Fruit fly (Drosophila melanogaster) whole organism, embryonic: ENCODE results near the gene CG5160.

Experiments
- CG10267 ChIP-seq: fragments of 200-800 bp; sonication (Bioruptor generic); optimal IDR thresholded peaks from 2 replicates; lab custom pipeline; 2018; ENCODE audit warnings: missing biosample characterization, mild to moderate bottlenecking, missing genetic modification characterization, moderate library complexity
- CG10274 ChIP-seq: fragments of 200-800 bp; sonication (Bioruptor generic); optimal IDR thresholded peaks from 3 replicates; lab custom pipeline; 2017; ENCODE audit warnings: missing biosample characterization, mild to moderate bottlenecking, missing genetic modification characterization
- CG10431 ChIP-seq: fragments of 200-800 bp; sonication (Bioruptor generic); optimal IDR thresholded peaks from 3 replicates; lab custom pipeline; 2018; ENCODE audit warnings: missing biosample characterization, mild to moderate bottlenecking, missing genetic modification characterization
- CG11398 ChIP-seq: fragments of 200-800 bp; sonication (Bioruptor generic); optimal IDR thresholded peaks from 2 replicates; lab custom pipeline; 2016; ENCODE audit warnings: missing biosample characterization, missing genetic modification characterization
- CG12744 ChIP-seq: fragments of 200-800 bp; sonication (Bioruptor generic); optimal IDR thresholded peaks from 2 replicates; lab custom pipeline; 2016; ENCODE audit warnings: missing biosample characterization, missing genetic modification characterization
- CG13123 ChIP-seq: fragments of 200-800 bp; sonication (Bioruptor generic); optimal IDR thresholded peaks from 2 replicates; lab custom pipeline; 2016; ENCODE audit warnings: missing biosample characterization, missing genetic modification characterization
- CG14441 ChIP-seq: fragments of 200-800 bp; sonication (Bioruptor generic); IDR thresholded peaks from 2 replicates; pipeline ENCODE4 v1.3.6; 2022; ENCODE audit warnings: missing biosample characterization, missing genetic modification characterization
- CG15269 ChIP-seq: fragments of 200-800 bp; sonication (Bioruptor generic); optimal IDR thresholded peaks from 2 replicates; lab custom pipeline; 2018; ENCODE audit warnings: missing biosample characterization, mild to moderate bottlenecking, missing genetic modification characterization, moderate library complexity
- CG17186 ChIP-seq: fragments of 200-800 bp; sonication (Bioruptor generic); optimal IDR thresholded peaks from 3 replicates; lab custom pipeline; 2017; ENCODE audit warnings: missing biosample characterization, missing genetic modification reagents, missing genetic modification characterization
- CG17359 ChIP-seq: fragments of 200-800 bp; sonication (Bioruptor generic); optimal IDR thresholded peaks from 3 replicates; lab custom pipeline; 2018; ENCODE audit warnings: missing biosample characterization, mild to moderate bottlenecking, missing genetic modification characterization, moderate library complexity
- CG17912 ChIP-seq: fragments of 200-800 bp; sonication (Bioruptor generic); optimal IDR thresholded peaks from 2 replicates; lab custom pipeline; 2018; ENCODE audit warnings: missing biosample characterization, mild to moderate bottlenecking, missing genetic modification characterization
- CG3065 ChIP-seq: fragments of 200-800 bp; sonication (Bioruptor generic); optimal IDR thresholded peaks from 2 replicates; lab custom pipeline; 2016; ENCODE audit warnings: missing biosample characterization, missing genetic modification characterization
- CG3281 ChIP-seq: fragments of 200-800 bp; sonication (Bioruptor generic); optimal IDR thresholded peaks from 3 replicates; lab custom pipeline; 2017; ENCODE audit warnings: missing biosample characterization, mild to moderate bottlenecking, missing genetic modification characterization
- CG7839 ChIP-seq: fragments of 200-800 bp; sonication (Bioruptor generic); optimal IDR thresholded peaks from 3 replicates; lab custom pipeline; 2018; ENCODE audit warnings: missing biosample characterization, mild to moderate bottlenecking, missing genetic modification characterization, moderate library complexity
- CG8359 ChIP-seq: fragments of 200-800 bp; sonication (Bioruptor generic); optimal IDR thresholded peaks from 2 replicates; lab custom pipeline; 2017; ENCODE audit warnings: missing biosample characterization, mild to moderate bottlenecking, missing genetic modification characterization, borderline replicate concordance
- CG8924 ChIP-seq: fragments of 200-800 bp; optimal IDR thresholded peaks from 3 replicates; lab custom pipeline; 2019; ENCODE audit warnings: missing biosample characterization, mild to moderate bottlenecking, missing genetic modification characterization, moderate library complexity
- CG9797 ChIP-seq: fragments of 200-800 bp; sonication (Bioruptor generic); optimal IDR thresholded peaks from 3 replicates; lab custom pipeline; 2018; ENCODE audit warnings: missing biosample characterization, mild to moderate bottlenecking, missing genetic modification characterization
- Camta ChIP-seq: fragments of 200-800 bp; sonication (Bioruptor generic); optimal IDR thresholded peaks from 2 replicates; lab custom pipeline; 2016; ENCODE audit warnings: missing biosample characterization, missing genetic modification characterization
- D19A ChIP-seq: fragments of 200-800 bp; optimal IDR thresholded peaks from 3 replicates; lab custom pipeline; 2019; ENCODE audit warnings: missing biosample characterization, mild to moderate bottlenecking, missing genetic modification characterization, moderate library complexity
- D19B ChIP-seq: fragments of 200-800 bp; sonication (Bioruptor generic); optimal IDR thresholded peaks from 2 replicates; lab custom pipeline; 2017; ENCODE audit warnings: missing biosample characterization, mild to moderate bottlenecking, missing genetic modification characterization
- Dbx ChIP-seq: fragments of 200-800 bp; sonication (Bioruptor generic); IDR thresholded peaks from 3 replicates; pipeline ENCODE4 v1.3.6; 2022; ENCODE audit warnings: missing biosample characterization, missing genetic modification characterization
- Eip74EF ChIP-seq, 2 experiments: fragments of 200-800 bp in 1 of 2; fragments of >200 bp in 1 of 2; sonication (Bioruptor generic) in 1 of 2; optimal IDR thresholded peaks; 2 replicates each; lab custom pipeline; 2017 to 2019; ENCODE audit warnings: missing biosample characterization in 2 of 2, missing genetic modification characterization in 2 of 2, mild to moderate bottlenecking in 1 of 2, moderate library complexity in 1 of 2
- Gsc ChIP-seq: fragments of 200-800 bp; sonication (Bioruptor generic); IDR thresholded peaks from 2 replicates; pipeline ENCODE4 v1.3.6; 2022; ENCODE audit warnings: missing biosample characterization, missing genetic modification characterization
- HmgD ChIP-seq: fragments of 200-800 bp; sonication (Bioruptor generic); optimal IDR thresholded peaks from 3 replicates; lab custom pipeline; 2016; ENCODE audit warnings: missing biosample characterization, missing genetic modification characterization
- HmgZ ChIP-seq: fragments of 200-800 bp; sonication (Bioruptor generic); optimal IDR thresholded peaks from 2 replicates; lab custom pipeline; 2018; ENCODE audit warnings: missing biosample characterization, mild to moderate bottlenecking, missing genetic modification characterization
- Hr3 ChIP-seq: fragments of 200-800 bp; sonication (Bioruptor generic); optimal IDR thresholded peaks from 3 replicates; lab custom pipeline; 2016; ENCODE audit warnings: missing biosample characterization, missing genetic modification characterization
- Hr39 ChIP-seq: fragments of >200 bp; optimal IDR thresholded peaks from 2 replicates; lab custom pipeline; 2017
- Kr ChIP-seq: fragments of 200-800 bp; sonication (Bioruptor generic); optimal IDR thresholded peaks from 2 replicates; lab custom pipeline; 2017; ENCODE audit warnings: missing biosample characterization, mild to moderate bottlenecking, missing genetic modification characterization
- NfI ChIP-seq: fragments of 200-800 bp; sonication (Bioruptor generic); optimal IDR thresholded peaks from 3 replicates; lab custom pipeline; 2018; ENCODE audit warnings: missing biosample characterization, mild to moderate bottlenecking, missing genetic modification characterization, moderate library complexity
- PHDP ChIP-seq: fragments of 200-800 bp; sonication (Bioruptor generic); optimal IDR thresholded peaks from 3 replicates; lab custom pipeline; 2018; ENCODE audit warnings: missing biosample characterization, mild to moderate bottlenecking, missing genetic modification characterization, moderate library complexity
- Ravus ChIP-seq: fragments of 200-800 bp; sonication (Bioruptor generic); IDR thresholded peaks from 2 replicates; pipeline ENCODE4 v1.3.6; 2022; ENCODE audit warnings: missing biosample characterization, missing genetic modification characterization
- Taf1 ChIP-seq: fragments of 200-800 bp; sonication (Bioruptor generic); IDR thresholded peaks from 2 replicates; pipeline ENCODE4 v1.3.6; 2022; ENCODE audit warnings: missing biosample characterization, missing genetic modification characterization
- Xrp1 ChIP-seq: fragments of 200-800 bp; sonication (Bioruptor generic); IDR thresholded peaks from 2 replicates; pipeline ENCODE4 v1.3.6; 2022; ENCODE audit warnings: missing biosample characterization, missing genetic modification characterization
- ac ChIP-seq: fragments of 200-800 bp; sonication (Bioruptor generic); optimal IDR thresholded peaks from 3 replicates; lab custom pipeline; 2017; ENCODE audit warnings: missing biosample characterization, mild to moderate bottlenecking, missing genetic modification characterization
- ara ChIP-seq: fragments of 200-800 bp; sonication (Bioruptor generic); IDR thresholded peaks from 2 replicates; pipeline ENCODE4 v1.3.6; 2022; ENCODE audit warnings: missing biosample characterization, missing genetic modification characterization
- az2 ChIP-seq: fragments of 200-800 bp; sonication (Bioruptor generic); optimal IDR thresholded peaks from 3 replicates; lab custom pipeline; 2016; ENCODE audit warnings: missing biosample characterization, missing genetic modification characterization
- dimm ChIP-seq: fragments of 200-800 bp; sonication (Bioruptor generic); IDR thresholded peaks from 2 replicates; pipeline ENCODE4 v1.3.6; 2022; ENCODE audit warnings: missing biosample characterization, missing genetic modification characterization
- fru ChIP-seq: fragments of >200 bp; optimal IDR thresholded peaks from 2 replicates; lab custom pipeline; 2017
- ftz-f1 ChIP-seq: fragments of 200-800 bp; sonication (Bioruptor generic); optimal IDR thresholded peaks from 2 replicates; lab custom pipeline; 2016; ENCODE audit warnings: missing biosample characterization, missing genetic modification characterization
- gsb-n ChIP-seq: fragments of 200-800 bp; sonication (Bioruptor generic); optimal IDR thresholded peaks from 3 replicates; lab custom pipeline; 2018; ENCODE audit warnings: missing biosample characterization, mild to moderate bottlenecking, missing genetic modification characterization
- ham ChIP-seq: fragments of 200-800 bp; sonication (Bioruptor generic); IDR thresholded peaks from 2 replicates; pipeline ENCODE4 v1.3.6; 2022; ENCODE audit warnings: missing biosample characterization, missing genetic modification characterization
- inv ChIP-seq: fragments of 200-800 bp; sonication (Bioruptor generic); IDR thresholded peaks from 2 replicates; pipeline ENCODE4 v1.3.6; 2022; ENCODE audit warnings: missing biosample characterization, missing genetic modification characterization; ENCODE audit not compliant: partially characterized antibody
- kni ChIP-seq: fragments of 200-800 bp; sonication (Bioruptor generic); optimal IDR thresholded peaks from 3 replicates; lab custom pipeline; 2017; ENCODE audit warnings: mild to moderate bottlenecking, missing biosample characterization, missing genetic modification reagents, missing genetic modification characterization
- oc ChIP-seq: fragments of 200-800 bp; sonication (Bioruptor generic); optimal IDR thresholded peaks from 2 replicates; lab custom pipeline; 2018; ENCODE audit warnings: missing biosample characterization, mild to moderate bottlenecking, missing genetic modification characterization, moderate library complexity
- pnt ChIP-seq: fragments of 200-800 bp; sonication (Bioruptor generic); optimal IDR thresholded peaks from 3 replicates; lab custom pipeline; 2016; ENCODE audit warnings: missing biosample characterization, missing genetic modification characterization
- ranshi ChIP-seq: fragments of 200-800 bp; sonication (Bioruptor generic); IDR thresholded peaks from 2 replicates; pipeline ENCODE4 v1.3.6; 2022; ENCODE audit warnings: missing biosample characterization, missing genetic modification characterization
- sens ChIP-seq: fragments of 200-800 bp; sonication (Bioruptor generic); peaks from one replicate; lab custom pipeline; 2016; ENCODE audit warnings: missing biosample characterization, missing genetic modification characterization
- sisA ChIP-seq: fragments of 200-800 bp; sonication (Bioruptor generic); IDR thresholded peaks from 2 replicates; pipeline ENCODE4 v1.3.6; 2022; ENCODE audit warnings: missing biosample characterization, missing genetic modification characterization
- stwl ChIP-seq: fragments of 200-800 bp; sonication (Bioruptor generic); optimal IDR thresholded peaks from 3 replicates; lab custom pipeline; 2018; ENCODE audit warnings: missing biosample characterization, mild to moderate bottlenecking, missing genetic modification characterization, moderate library complexity
- yki ChIP-seq: fragments of >200 bp; optimal IDR thresholded peaks from 3 replicates; lab custom pipeline; 2018

The CG5160 gene

dm6 chr2L:7436492-7437324 is 38.2 kb upstream of the CG5160 start (continued):
- TF ChIP-seq Taf1 (GFP tag; lab: Robert Waterston, UW) (peak; percentile 59; the same call in 1 of the 2 replicates), kni (peak; percentile 58), fru (lab: Kevin White, UChicago) (no peak), CG13123 (peak; percentile 79), sisA (peak; percentile 31; the same call in 1 of the 2 replicates), CG3065 (GFP tag; lab: Kevin White, UChicago) (peak; percentile 33), CG8924 (tag; lab: Kevin White, UChicago) (peak; percentile 23), ac (no peak), yki (lab: Kevin White, UChicago) (no peak), az2 (GFP tag; lab: Kevin White, UChicago) (no peak), D19B (GFP tag; lab: Kevin White, UChicago) (peak; percentile 37), Dbx (GFP tag; lab: Robert Waterston, UW) (peak; percentile 83), oc (peak; percentile 77), pnt (peak; percentile 56), CG17912 (peak; percentile 88), CG10267 (peak; percentile 45), CG11398 (GFP tag; lab: Kevin White, UChicago) (peak; percentile 70), Kr (GFP tag; lab: Kevin White, UChicago) (no peak), CG10274 (GFP tag; lab: Kevin White, UChicago) (no peak), Gsc (GFP tag; lab: Robert Waterston, UW) (no peak), ara (GFP tag; lab: Robert Waterston, UW) (peak; percentile 50; the same call in 1 of the 2 replicates), D19A (tag; lab: Kevin White, UChicago) (no peak), Hr39 (no peak), Ravus (GFP tag; lab: Robert Waterston, UW) (no peak), ranshi (GFP tag; lab: Robert Waterston, UW) (peak; percentile 75), CG17186 (GFP tag; lab: Kevin White, UChicago) (no peak), CG14441 (GFP tag; lab: Robert Waterston, UW) (peak; percentile 77), CG10431 (GFP tag; lab: Kevin White, UChicago) (peak; percentile 40), PHDP (tag; lab: Kevin White, UChicago) (peak; percentile 51), HmgD (peak; percentile 7), Eip74EF (GFP tag; optimal IDR thresholded peaks at IDR 0.05; lab: Kevin White, UChicago) (peak in 1 of 2 experiments; percentile 17), stwl (tag; lab: Kevin White, UChicago) (no peak), HmgZ (tag; lab: Kevin White, UChicago) (peak; percentile 88), ftz-f1 (GFP tag; lab: Kevin White, UChicago) (peak; percentile 80), CG9797 (GFP tag; lab: Kevin White, UChicago) (no peak), CG3281 (GFP tag; lab: Kevin White, UChicago) (peak; percentile 68), CG17359 (tag; lab: Kevin White, UChicago) (peak; percentile 80), Xrp1 (GFP tag; lab: Robert Waterston, UW) (peak; percentile 69), sens (GFP tag; lab: Kevin White, UChicago) (peak; percentile 93), CG12744 (peak; percentile 71), gsb-n (tag; lab: Kevin White, UChicago) (peak; percentile 4), CG8359 (no peak), ham (GFP tag; lab: Robert Waterston, UW) (peak; percentile 19; the same call in 1 of the 2 replicates), inv (GFP tag; lab: Robert Waterston, UW) (no peak), CG7839 (tag; lab: Kevin White, UChicago) (peak; percentile 40), CG15269 (peak; percentile 68), dimm (GFP tag; lab: Robert Waterston, UW) (peak; percentile 52; the same call in 1 of the 2 replicates), Hr3 (GFP tag; lab: Kevin White, UChicago) (peak; percentile 60), Camta (GFP tag; lab: Kevin White, UChicago) (peak; percentile 60), NfI (GFP tag; lab: Kevin White, UChicago) (peak; percentile 54)
